Worm (Caenorhabditis elegans): ENCODE measurements around the gene unc-115.
A peak's percentile ranks its signal among the peaks of the same experiment; 100 is the strongest.

Gene unc-115

ce11 chrX:10189244-10189643, 42.6 kb downstream of the unc-115 start:
- no peak for TF ChIP-seq scrt-1 (GFP tag; IDR thresholded peaks at IDR 0.05)
- no peak for TF ChIP-seq sea-1 (GFP tag; conservative IDR thresholded peaks at IDR 0.05)
- no peak for TF ChIP-seq ets-7 (tag; optimal IDR thresholded peaks at IDR 0.05)
- no peak for TF ChIP-seq hmg-4 (GFP tag; optimal IDR thresholded peaks at IDR 0.05)
- no peak for TF ChIP-seq flt-1 (GFP tag; IDR thresholded peaks at IDR 0.05)
- TF ChIP-seq hmbx-1 (tag; optimal IDR thresholded peaks at IDR 0.05) = no peak
- no peak for TF ChIP-seq tbx-11 (GFP tag; IDR thresholded peaks at IDR 0.05)
- TF ChIP-seq aly-1 (tag; optimal IDR thresholded peaks at IDR 0.05) = no peak
- TF ChIP-seq B0310.2 (tag; optimal IDR thresholded peaks at IDR 0.05) = no peak
- no peak for TF ChIP-seq pes-1 (GFP tag; IDR thresholded peaks at IDR 0.05)
- TF ChIP-seq tra-4 (tag; optimal IDR thresholded peaks at IDR 0.05) = no peak
- no peak for TF ChIP-seq tbx-37 (GFP tag; conservative IDR thresholded peaks at IDR 0.05)
- TF ChIP-seq hnd-1 (tag; optimal IDR thresholded peaks at IDR 0.05) = no peak
- TF ChIP-seq F13C5.2 (tag; optimal IDR thresholded peaks at IDR 0.05) = no peak
- TF ChIP-seq ceh-36 (tag; optimal IDR thresholded peaks at IDR 0.05) = no peak
- no peak for TF ChIP-seq ceh-13 (GFP tag; optimal IDR thresholded peaks at IDR 0.05)

ce11 chrX:10189805-10190204, 43.1 kb downstream of the unc-115 start:
- TF ChIP-seq hnd-1 (tag; optimal IDR thresholded peaks at IDR 0.05) = no peak
- TF ChIP-seq hmg-4 (GFP tag; optimal IDR thresholded peaks at IDR 0.05) = no peak
- no peak for TF ChIP-seq sea-1 (GFP tag; conservative IDR thresholded peaks at IDR 0.05)
- TF ChIP-seq ets-7 (tag; optimal IDR thresholded peaks at IDR 0.05) = no peak
- no peak for TF ChIP-seq ama-1 (optimal IDR thresholded peaks at IDR 0.05)
- no peak for TF ChIP-seq hmbx-1 (tag; optimal IDR thresholded peaks at IDR 0.05)
- no peak for TF ChIP-seq pes-1 (GFP tag; IDR thresholded peaks at IDR 0.05)
- TF ChIP-seq B0310.2 (tag; optimal IDR thresholded peaks at IDR 0.05) = no peak
- no peak for TF ChIP-seq flt-1 (GFP tag; IDR thresholded peaks at IDR 0.05)
- no peak for TF ChIP-seq scrt-1 (GFP tag; IDR thresholded peaks at IDR 0.05)
- no peak for TF ChIP-seq tra-4 (tag; optimal IDR thresholded peaks at IDR 0.05)
- TF ChIP-seq ceh-13 (GFP tag; optimal IDR thresholded peaks at IDR 0.05) = no peak
- TF ChIP-seq tbx-37 (GFP tag; conservative IDR thresholded peaks at IDR 0.05) = no peak
- no peak for TF ChIP-seq aly-1 (tag; optimal IDR thresholded peaks at IDR 0.05)
- TF ChIP-seq F13C5.2 (tag; optimal IDR thresholded peaks at IDR 0.05) = no peak
- TF ChIP-seq ceh-36 (tag; optimal IDR thresholded peaks at IDR 0.05) = no peak
- no peak for TF ChIP-seq tbx-11 (GFP tag; IDR thresholded peaks at IDR 0.05)

- no peak for TF ChIP-seq ceh-13 (GFP tag; optimal IDR thresholded peaks at IDR 0.05)
- TF ChIP-seq hmbx-1 (tag; optimal IDR thresholded peaks at IDR 0.05) = no peak
- no peak for TF ChIP-seq aly-1 (tag; optimal IDR thresholded peaks at IDR 0.05)
Measured at ce11 chrX:10194327-10195096, 47.8 kb downstream of the unc-115 start, which contains the start of gene myrf-2. Gene myrf-2 (minus strand): TSS chrX:10194377.

ce11 chrX:10197204-10197756, 50.6 kb downstream of the unc-115 start, which contains the start of gene nucb-1:
Gene nucb-1 (plus strand): TSS chrX:10197706.
- TF ChIP-seq flt-1 (GFP tag; IDR thresholded peaks at IDR 0.05) (no peak), ets-7 (tag; optimal IDR thresholded peaks at IDR 0.05) (no peak), hmg-4 (GFP tag; optimal IDR thresholded peaks at IDR 0.05) (peak; percentile 5), hmbx-1 (tag; optimal IDR thresholded peaks at IDR 0.05) (no peak), F13C5.2 (tag; optimal IDR thresholded peaks at IDR 0.05) (no peak), ama-1 (optimal IDR thresholded peaks at IDR 0.05) (no peak), ceh-36 (tag; optimal IDR thresholded peaks at IDR 0.05) (no peak)

- TF ChIP-seq tbx-37 (GFP tag; conservative IDR thresholded peaks at IDR 0.05) (no peak), hnd-1 (tag; optimal IDR thresholded peaks at IDR 0.05) (no peak), scrt-1 (GFP tag; IDR thresholded peaks at IDR 0.05) (no peak), aly-1 (tag; optimal IDR thresholded peaks at IDR 0.05) (no peak), hmg-4 (GFP tag; optimal IDR thresholded peaks at IDR 0.05) (no peak), pes-1 (GFP tag; IDR thresholded peaks at IDR 0.05) (no peak), B0310.2 (tag; optimal IDR thresholded peaks at IDR 0.05) (no peak), tbx-11 (GFP tag; IDR thresholded peaks at IDR 0.05) (no peak), hmbx-1 (tag; optimal IDR thresholded peaks at IDR 0.05) (no peak)
Measured at ce11 chrX:10199202-10199601, 52.5 kb downstream of the unc-115 start.

All from whole organism, early embryonic.